Worm (Caenorhabditis elegans) whole organism, young adult: Measurements from ENCODE around the gene skr-6.
A peak's percentile ranks its signal among the peaks of the same experiment; 100 is the strongest.

Experiments used
- B0336.3 ChIP-seq: fragments of 200-800 bp; sonication (Bioruptor generic); IDR thresholded peaks from 2 replicates; pipeline ENCODE4 v1.3.6; 2022; ENCODE audit warnings: missing genetic modification characterization, missing compliant biosample characterization
- C06A6.2 ChIP-seq: fragments of 200-800 bp; sonication (Bioruptor generic); conservative IDR thresholded peaks from 2 replicates; pipeline ENCODE4 v1.3.6; 2022; ENCODE audit warnings: missing genetic modification characterization, missing compliant biosample characterization
- D2030.7 ChIP-seq: fragments of 200-800 bp; sonication (Bioruptor generic); IDR thresholded peaks from 2 replicates; pipeline ENCODE4 v1.3.6; 2022; ENCODE audit warnings: missing genetic modification reagents, missing genetic modification characterization, missing compliant biosample characterization
- F39B2.1 ChIP-seq: fragments of 200-800 bp; sonication (Bioruptor generic); IDR thresholded peaks from 2 replicates; pipeline ENCODE4 v1.3.6; 2022; ENCODE audit warnings: missing genetic modification reagents, missing genetic modification characterization, missing compliant biosample characterization
- F57C9.4 ChIP-seq: sonication (generic microtip); optimal IDR thresholded peaks from 2 replicates; lab custom pipeline; 2017; ENCODE audit warnings: mild to moderate bottlenecking, missing genetic modification characterization, missing compliant biosample characterization
- K12H6.12 ChIP-seq: fragments of 200-800 bp; sonication (Bioruptor generic); optimal IDR thresholded peaks from 2 replicates; lab custom pipeline; 2018; ENCODE audit warnings: mild to moderate bottlenecking, missing genetic modification characterization, missing compliant biosample characterization
- Y56A3A.18 ChIP-seq: fragments of 200-800 bp; sonication (Bioruptor generic); IDR thresholded peaks from 2 replicates; pipeline ENCODE4 v1.3.6; 2022; ENCODE audit warnings: missing genetic modification reagents, missing genetic modification characterization, missing compliant biosample characterization
- ZK185.1 ChIP-seq: sonication (generic microtip); optimal IDR thresholded peaks from 2 replicates; lab custom pipeline; 2016; ENCODE audit warnings: mild to moderate bottlenecking, missing genetic modification characterization, missing compliant biosample characterization; ENCODE audit not compliant: poor library complexity, severe bottlenecking
- ama-1 ChIP-seq, 3 experiments: fragments of 150-350 bp in 1 of 3; sonication (generic microtip) in 2 of 3; optimal IDR thresholded peaks; 2 replicates each; lab custom pipeline; 2014 to 2018; ENCODE audit warnings: missing biosample characterization in 2 of 3, missing genetic modification characterization in 2 of 3, missing genetic modification reagents in 2 of 3
- aptf-2 ChIP-seq: fragments of 200-800 bp; sonication (Bioruptor generic); conservative IDR thresholded peaks from 2 replicates; pipeline ENCODE4 v1.3.6; 2022; ENCODE audit warnings: missing genetic modification reagents, missing genetic modification characterization, missing compliant biosample characterization
- attf-6 ChIP-seq: fragments of 200-800 bp; sonication (Bioruptor generic); IDR thresholded peaks from 2 replicates; pipeline ENCODE4 v1.3.6; 2022; ENCODE audit warnings: missing genetic modification reagents, missing genetic modification characterization, missing compliant biosample characterization
- cebp-2 ChIP-seq: fragments of 200-800 bp; sonication (Bioruptor generic); IDR thresholded peaks from 2 replicates; pipeline ENCODE4 v1.3.6; 2022; ENCODE audit warnings: missing genetic modification characterization, missing compliant biosample characterization
- ceh-27 ChIP-seq: fragments of 200-800 bp; sonication (Bioruptor generic); optimal IDR thresholded peaks from 2 replicates; lab custom pipeline; 2018; ENCODE audit warnings: mild to moderate bottlenecking, missing genetic modification characterization, moderate library complexity, missing compliant biosample characterization
- ceh-40 ChIP-seq: fragments of 200-800 bp; sonication (Bioruptor generic); IDR thresholded peaks from 2 replicates; pipeline ENCODE4 v1.3.6; 2022; ENCODE audit warnings: missing genetic modification characterization, missing compliant biosample characterization
- ceh-91 ChIP-seq: fragments of 200-800 bp; sonication (Bioruptor generic); IDR thresholded peaks from 2 replicates; pipeline ENCODE4 v1.3.6; 2022; ENCODE audit warnings: missing genetic modification reagents, missing genetic modification characterization, missing compliant biosample characterization
- dpl-1 ChIP-seq: fragments of 150-350 bp; optimal IDR thresholded peaks from 2 replicates; lab custom pipeline; 2014; ENCODE audit warnings: missing biosample characterization, missing genetic modification reagents, missing genetic modification characterization
- ets-4 ChIP-seq: fragments of 200-800 bp; sonication (Bioruptor generic); optimal IDR thresholded peaks from 2 replicates; lab custom pipeline; 2018; ENCODE audit warnings: mild to moderate bottlenecking, missing genetic modification characterization, missing compliant biosample characterization
- hlh-12 ChIP-seq: sonication (generic microtip); optimal IDR thresholded peaks from 2 replicates; lab custom pipeline; 2016; ENCODE audit warnings: missing genetic modification characterization, missing compliant biosample characterization
- hmg-20 ChIP-seq: fragments of 200-800 bp; sonication (Bioruptor generic); IDR thresholded peaks from 2 replicates; pipeline ENCODE4 v1.3.6; 2022; ENCODE audit warnings: missing genetic modification reagents, missing genetic modification characterization, missing compliant biosample characterization
- lag-1 ChIP-seq: fragments of 200-800 bp; sonication (Bioruptor generic); IDR thresholded peaks from 2 replicates; pipeline ENCODE4 v1.3.6; 2022; ENCODE audit warnings: missing genetic modification reagents, missing genetic modification characterization, missing compliant biosample characterization
- lin-40 ChIP-seq: sonication (generic microtip); optimal IDR thresholded peaks from 2 replicates; lab custom pipeline; 2016; ENCODE audit warnings: missing genetic modification characterization, mild to moderate bottlenecking, missing compliant biosample characterization, missing genotype, missing genetic modification reagents
- lin-54 ChIP-seq: fragments of 200-800 bp; sonication (Bioruptor generic); optimal IDR thresholded peaks from 2 replicates; lab custom pipeline; 2018; ENCODE audit warnings: mild to moderate bottlenecking, missing genetic modification characterization, missing compliant biosample characterization
- mes-4 ChIP-seq: sonication (generic microtip); optimal IDR thresholded peaks from 2 replicates; lab custom pipeline; 2016; ENCODE audit warnings: missing genotype, missing genetic modification characterization, missing compliant biosample characterization
- nhr-80 ChIP-seq: sonication (generic microtip); optimal IDR thresholded peaks from 2 replicates; lab custom pipeline; 2016; ENCODE audit warnings: missing genetic modification characterization, missing compliant biosample characterization
- snpc-4 ChIP-seq, 5 experiments: fragments of 150-350 bp in 1 of 5; sonication (generic microtip) in 4 of 5; optimal IDR thresholded peaks; 2 replicates each; lab custom pipeline; 2014 to 2018; ENCODE audit warnings: missing genetic modification characterization in 5 of 5, missing biosample characterization in 3 of 5, antibody characterized with exemption in 2 of 5, mild to moderate bottlenecking in 2 of 5, missing compliant biosample characterization in 2 of 5, missing genotype in 2 of 5, moderate library complexity in 2 of 5, missing genetic modification reagents in 1 of 5
- tlf-1 ChIP-seq: fragments of 200-800 bp; sonication (Bioruptor generic); optimal IDR thresholded peaks from 2 replicates; lab custom pipeline; 2018; ENCODE audit warnings: mild to moderate bottlenecking, missing genetic modification characterization, missing compliant biosample characterization
- unc-130 ChIP-seq: sonication (generic microtip); optimal IDR thresholded peaks from 2 replicates; lab custom pipeline; 2016; ENCODE audit warnings: missing genetic modification reagents, missing genetic modification characterization, missing compliant biosample characterization
- ztf-22 ChIP-seq: fragments of 200-800 bp; sonication (Bioruptor generic); optimal IDR thresholded peaks from 2 replicates; lab custom pipeline; 2018; ENCODE audit warnings: mild to moderate bottlenecking, missing genetic modification characterization, moderate library complexity, missing compliant biosample characterization
- ztf-6 ChIP-seq: fragments of 200-800 bp; sonication (Bioruptor generic); IDR thresholded peaks from 2 replicates; pipeline ENCODE4 v1.3.6; 2022; ENCODE audit warnings: missing genetic modification reagents, missing genetic modification characterization, missing compliant biosample characterization

The skr-6 gene

DNA sequence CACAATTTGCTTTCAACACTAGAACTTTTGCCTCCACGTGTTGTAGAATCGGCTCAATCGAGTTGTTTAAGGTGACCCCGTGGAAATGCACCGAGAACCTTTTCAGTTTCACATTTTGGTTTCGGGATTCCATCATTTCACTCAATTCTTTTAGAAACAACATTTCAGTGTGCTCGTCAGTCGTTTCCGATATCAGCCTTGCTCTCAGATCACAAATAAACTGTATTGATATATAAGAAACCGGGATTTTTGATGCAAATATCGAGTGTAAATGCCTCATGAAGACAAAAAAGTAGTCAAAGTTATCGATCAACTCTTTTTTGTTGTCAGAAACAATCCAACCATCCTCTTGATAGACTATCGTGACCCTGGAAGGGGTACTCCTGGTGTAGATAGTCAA lies 4.3 kb downstream of the skr-6 start:
- TF ChIP-seq ceh-27 (GFP tag; lab: Kevin White, UChicago): no peak
- TF ChIP-seq K12H6.12: no peak
- TF ChIP-seq C06A6.2: no peak

DNA sequence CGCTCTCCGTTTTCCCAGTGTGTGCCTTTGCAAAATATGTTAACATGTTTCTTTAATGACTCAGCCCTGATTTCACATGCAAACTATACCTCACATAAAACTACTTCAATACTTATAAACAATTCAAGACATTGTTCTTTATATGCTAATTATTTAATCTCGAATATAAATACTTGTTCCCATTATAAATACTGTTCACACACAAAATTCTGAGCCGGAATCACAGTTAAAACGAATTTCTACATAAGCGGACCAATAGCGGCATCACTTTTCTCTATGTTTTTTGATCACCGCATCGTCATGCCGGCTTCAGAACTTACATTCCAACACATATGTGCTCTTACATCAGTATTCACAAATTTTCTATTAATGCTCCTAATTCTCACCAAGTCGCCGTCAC lies 15.3 kb downstream of the skr-6 start, which contains the start of gene R10E8.5:
TSS of gene R10E8.5 (plus strand) at position 301 of the 400 bp plus-strand sequence.
- TF ChIP-seq snpc-4 (GFP tag; optimal IDR thresholded peaks at IDR 0.05; lab: Kevin White, UChicago) (no peak), snpc-4 (tag; optimal IDR thresholded peaks at IDR 0.05; lab: Kevin White, UChicago) (no peak), lin-54 (no peak), ets-4 (GFP tag; lab: Kevin White, UChicago) (no peak)

DNA sequence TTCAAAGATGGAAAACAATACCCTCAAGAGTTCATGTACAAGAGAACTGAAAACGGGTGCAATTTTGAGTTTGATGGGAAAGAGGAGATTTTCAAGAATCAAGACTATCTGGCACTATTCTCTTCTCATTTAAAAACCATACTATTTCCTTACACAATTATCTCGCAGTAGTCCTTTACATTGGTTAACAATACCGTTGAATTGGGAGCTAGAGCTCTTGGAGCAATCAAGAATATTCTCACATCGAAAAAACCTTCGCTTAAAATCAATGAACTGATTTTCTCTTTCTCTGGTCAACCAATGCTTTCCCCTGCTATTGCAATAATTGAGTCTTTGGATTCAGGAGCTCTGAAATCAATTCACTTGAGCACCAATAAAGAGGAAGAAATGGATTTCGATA lies 16.3 kb downstream of the skr-6 start, which contains the start of gene R10E8.2:
TSS of gene R10E8.2 (plus strand) at position 301 of the 400 bp plus-strand sequence.
- no peak for TF ChIP-seq Y56A3A.18 (GFP tag; lab: Robert Waterston, UW)
- TF ChIP-seq snpc-4 (GFP tag; optimal IDR thresholded peaks at IDR 0.05; lab: Kevin White, UChicago): no peak
- no peak for TF ChIP-seq snpc-4 (tag; optimal IDR thresholded peaks at IDR 0.05; lab: Kevin White, UChicago)
- no peak for TF ChIP-seq hmg-20 (GFP tag; lab: Robert Waterston, UW)
- TF ChIP-seq attf-6: no peak
- TF ChIP-seq ama-1 (optimal IDR thresholded peaks at IDR 0.05; lab: Kevin White, UChicago): no peak
- no peak for TF ChIP-seq ama-1 (GFP tag; optimal IDR thresholded peaks at IDR 0.05; lab: Kevin White, UChicago)
- no peak for TF ChIP-seq B0336.3 (GFP tag; lab: Robert Waterston, UW)
- TF ChIP-seq F57C9.4 (tag; lab: Kevin White, UChicago): no peak
- TF ChIP-seq aptf-2 (GFP tag; lab: Robert Waterston, UW): no peak
- TF ChIP-seq tlf-1 (GFP tag; lab: Kevin White, UChicago): no peak
- TF ChIP-seq dpl-1 (GFP tag; lab: Kevin White, UChicago): no peak
- TF ChIP-seq F39B2.1 (GFP tag; lab: Robert Waterston, UW): no peak
- no peak for TF ChIP-seq D2030.7 (GFP tag; lab: Robert Waterston, UW)
- no peak for TF ChIP-seq ztf-6
- no peak for TF ChIP-seq unc-130 (GFP tag; lab: Kevin White, UChicago)
- TF ChIP-seq ZK185.1 (tag; lab: Kevin White, UChicago): no peak
- no peak for TF ChIP-seq mes-4 (tag; lab: Kevin White, UChicago)
- no peak for TF ChIP-seq hlh-12 (tag; lab: Kevin White, UChicago)
- no peak for TF ChIP-seq ceh-40 (GFP tag; lab: Robert Waterston, UW)

DNA sequence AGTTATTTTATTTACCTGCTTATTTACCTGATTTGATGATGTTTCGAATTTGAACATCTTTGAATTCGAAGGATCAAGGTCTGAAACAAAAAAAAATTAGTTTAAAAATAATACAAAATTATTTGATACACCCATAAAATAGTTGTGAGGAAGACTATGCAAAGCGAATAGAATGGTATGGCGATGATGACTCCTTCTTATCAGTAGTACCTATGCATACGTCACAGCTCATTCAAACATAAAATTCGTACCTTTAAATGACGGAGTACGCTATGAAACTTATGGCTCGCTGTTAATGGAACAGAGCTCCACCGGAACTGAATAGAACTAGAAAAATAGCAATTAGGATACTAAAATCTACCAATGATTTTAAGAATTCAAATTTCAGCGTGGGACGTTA lies 17.5 kb downstream of the skr-6 start, which contains the start of gene R10E8.1:
TSS of gene R10E8.1 (minus strand) at position 178 of the 400 bp plus-strand sequence.
- no peak for TF ChIP-seq ceh-91

DNA sequence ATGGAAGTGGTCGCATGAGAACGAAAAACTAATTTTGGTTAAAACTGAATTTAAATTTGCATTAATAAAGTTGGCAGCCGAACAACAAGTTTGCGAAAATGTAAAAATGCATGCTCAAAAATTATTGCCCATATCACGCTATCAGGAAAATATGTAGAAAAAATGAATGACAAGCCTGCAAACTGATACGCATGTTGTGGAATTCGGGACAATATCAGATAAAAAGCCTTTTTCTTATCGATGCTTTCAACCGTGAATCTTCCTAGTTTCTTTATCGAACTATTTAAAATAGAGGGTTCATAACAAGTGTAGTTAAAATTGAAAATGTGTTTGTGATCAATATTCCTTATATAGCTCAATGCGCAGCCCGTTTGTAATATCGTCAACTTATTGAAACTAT lies 23.7 kb downstream of the skr-6 start:
- TF ChIP-seq nhr-80 (tag; lab: Kevin White, UChicago) (peak; percentile 31), cebp-2 (GFP tag; lab: Robert Waterston, UW) (no peak)

DNA sequence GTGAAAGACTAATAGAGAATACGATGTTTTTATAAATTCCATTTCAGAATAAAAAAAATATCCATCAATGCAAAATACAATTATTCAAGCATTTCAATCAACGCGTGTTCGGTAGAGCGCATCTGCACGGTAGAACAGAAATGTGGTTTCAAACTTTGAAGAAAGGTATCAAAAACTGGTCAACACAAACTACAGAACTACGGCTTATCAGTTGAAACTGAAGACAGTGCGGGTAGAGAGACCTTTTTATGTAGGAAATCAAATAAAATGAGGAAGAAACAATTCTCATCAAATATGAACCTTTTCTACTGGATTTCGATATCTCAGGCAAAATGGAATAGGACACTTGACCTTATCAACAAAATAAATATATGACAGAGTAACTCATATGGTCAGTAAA lies 25.4 kb downstream of the skr-6 start:
- TF ChIP-seq lin-40 (tag; lab: Kevin White, UChicago) (no peak), nhr-80 (tag; lab: Kevin White, UChicago) (peak; percentile 57)

DNA sequence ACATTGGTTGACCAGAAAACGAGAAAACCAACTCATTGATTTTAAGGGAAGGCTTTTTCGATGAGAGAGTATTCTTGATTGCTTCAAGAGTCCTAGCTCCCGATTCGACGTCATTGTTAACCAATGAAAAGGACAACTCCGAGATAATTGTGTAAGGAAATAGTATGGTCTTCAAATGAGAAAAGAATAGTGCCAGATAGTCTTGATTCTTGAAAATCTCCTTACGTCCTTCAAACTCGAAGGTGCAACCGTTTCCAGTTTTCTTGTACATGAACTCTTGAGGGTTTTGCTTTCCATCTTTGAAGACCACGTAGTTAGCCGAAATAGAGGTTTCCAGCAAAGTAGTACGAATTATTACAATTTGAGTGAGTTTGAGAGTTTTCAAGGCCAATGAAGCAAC lies 26.6 kb downstream of the skr-6 start:
- no peak for TF ChIP-seq ztf-22 (GFP tag; lab: Kevin White, UChicago)
- TF ChIP-seq lag-1: no peak
- TF ChIP-seq lin-40 (tag; lab: Kevin White, UChicago): no peak
